Worm (Caenorhabditis elegans) whole organism, mixed stage, embryonic: Measurements from ENCODE around the gene srz-23.
"Not testable (repeated sequence)": the region's sequence is repeated elsewhere in the genome, so short reads cannot be mapped to it uniquely, and the experiment has no call there.

ENCODE experiments used
- M03D4.4 ChIP-seq: sonication (generic microtip); optimal IDR thresholded peaks from 2 replicates; lab custom pipeline; 2017; ENCODE audit warnings: mild to moderate bottlenecking, missing genetic modification characterization, missing compliant biosample characterization
- bed-3 ChIP-seq: fragments of 200-800 bp; sonication (Bioruptor generic); optimal IDR thresholded peaks from 3 replicates; lab custom pipeline; 2018; ENCODE audit warnings: mild to moderate bottlenecking, missing genetic modification characterization, moderate library complexity, missing compliant biosample characterization
- blmp-1 ChIP-seq: fragments of 150-350 bp; optimal IDR thresholded peaks from 2 replicates; lab custom pipeline; 2014; ENCODE audit warnings: missing biosample characterization, missing genetic modification characterization
- ceh-39 ChIP-seq: fragments of 150-350 bp; optimal IDR thresholded peaks from 2 replicates; lab custom pipeline; 2014; ENCODE audit warnings: missing biosample characterization, missing genetic modification characterization
- ceh-43 ChIP-seq: fragments of 200-800 bp; sonication (Bioruptor generic); optimal IDR thresholded peaks from 2 replicates; lab custom pipeline; 2018; ENCODE audit warnings: mild to moderate bottlenecking, missing genetic modification characterization, moderate library complexity, missing compliant biosample characterization
- ces-1 ChIP-seq: fragments of 150-350 bp; optimal IDR thresholded peaks from 2 replicates; lab custom pipeline; 2014; ENCODE audit warnings: missing biosample characterization, missing genetic modification reagents, missing genetic modification characterization
- cnd-1 ChIP-seq: fragments of 200-800 bp; sonication (Bioruptor generic); optimal IDR thresholded peaks from 2 replicates; lab custom pipeline; 2018; ENCODE audit warnings: mild to moderate bottlenecking, missing genetic modification characterization, missing compliant biosample characterization
- drap-1 ChIP-seq: fragments of 200-800 bp; sonication (Bioruptor generic); optimal IDR thresholded peaks from 3 replicates; lab custom pipeline; 2018; ENCODE audit warnings: mild to moderate bottlenecking, missing genetic modification characterization, missing compliant biosample characterization
- elt-1 ChIP-seq: sonication (generic microtip); optimal IDR thresholded peaks from 2 replicates; lab custom pipeline; 2017; ENCODE audit warnings: missing genetic modification characterization, mild to moderate bottlenecking, missing compliant biosample characterization, antibody characterized with exemption, moderate library complexity, borderline replicate concordance; ENCODE audit not compliant: insufficient read depth
- elt-3 ChIP-seq: fragments of 150-350 bp; optimal IDR thresholded peaks from 2 replicates; lab custom pipeline; 2014; ENCODE audit warnings: missing biosample characterization, missing genetic modification characterization
- flh-1 ChIP-seq: fragments of 200-800 bp; sonication (Bioruptor generic); optimal IDR thresholded peaks from 2 replicates; lab custom pipeline; 2018; ENCODE audit warnings: mild to moderate bottlenecking, missing genetic modification characterization, moderate library complexity, missing compliant biosample characterization
- ham-2 ChIP-seq: fragments of 200-800 bp; sonication (Bioruptor generic); optimal IDR thresholded peaks from 2 replicates; lab custom pipeline; 2018; ENCODE audit warnings: mild to moderate bottlenecking, missing genetic modification characterization, missing compliant biosample characterization
- lin-32 ChIP-seq: fragments of 200-800 bp; sonication (Bioruptor generic); optimal IDR thresholded peaks from 2 replicates; lab custom pipeline; 2018; ENCODE audit warnings: mild to moderate bottlenecking, missing genetic modification characterization, missing compliant biosample characterization
- lsy-2 ChIP-seq: fragments of 150-350 bp; optimal IDR thresholded peaks from 2 replicates; lab custom pipeline; 2014; ENCODE audit warnings: missing biosample characterization, missing genetic modification characterization
- mab-5 ChIP-seq: fragments of 150-350 bp; optimal IDR thresholded peaks from 2 replicates; lab custom pipeline; 2014; ENCODE audit warnings: missing biosample characterization, missing genetic modification characterization
- mep-1 ChIP-seq: fragments of 150-350 bp; optimal IDR thresholded peaks from 2 replicates; lab custom pipeline; 2017; ENCODE audit warnings: missing biosample characterization, missing genetic modification reagents, missing genetic modification characterization, inconsistent platforms
- nhr-2 ChIP-seq: fragments of 150-350 bp; optimal IDR thresholded peaks from 2 replicates; lab custom pipeline; 2014; ENCODE audit warnings: missing biosample characterization, missing genetic modification characterization
- nhr-237 ChIP-seq: fragments of 150-350 bp; optimal IDR thresholded peaks from 2 replicates; lab custom pipeline; 2014; ENCODE audit warnings: missing biosample characterization, missing genetic modification characterization
- nhr-76 ChIP-seq: sonication (generic microtip); optimal IDR thresholded peaks from 2 replicates; lab custom pipeline; 2017; ENCODE audit warnings: missing biosample characterization, missing genetic modification characterization
- pha-4 ChIP-seq: fragments of 150-350 bp; optimal IDR thresholded peaks from 2 replicates; lab custom pipeline; 2018; ENCODE audit warnings: missing biosample characterization, missing genetic modification reagents, missing genetic modification characterization
- sem-2 ChIP-seq: fragments of 200-800 bp; sonication (Bioruptor generic); optimal IDR thresholded peaks from 2 replicates; lab custom pipeline; 2018; ENCODE audit warnings: mild to moderate bottlenecking, missing genetic modification characterization, missing compliant biosample characterization
- snpc-4 ChIP-seq: fragments of 150-350 bp; optimal IDR thresholded peaks from 2 replicates; lab custom pipeline; 2014; ENCODE audit warnings: missing biosample characterization, missing genetic modification characterization
- sptf-1 ChIP-seq: sonication (generic microtip); optimal IDR thresholded peaks from 2 replicates; lab custom pipeline; 2017; ENCODE audit warnings: mild to moderate bottlenecking, missing genetic modification characterization, moderate library complexity, missing compliant biosample characterization
- tbx-8 ChIP-seq: fragments of 200-800 bp; sonication (Bioruptor generic); optimal IDR thresholded peaks from 2 replicates; lab custom pipeline; 2018; ENCODE audit warnings: mild to moderate bottlenecking, missing genetic modification characterization, moderate library complexity, missing compliant biosample characterization
- unc-120 ChIP-seq: sonication (generic microtip); optimal IDR thresholded peaks from 2 replicates; lab custom pipeline; 2017; ENCODE audit warnings: missing genetic modification characterization, missing compliant biosample characterization; ENCODE audit not compliant: poor library complexity, severe bottlenecking
- unc-39 ChIP-seq: fragments of 150-350 bp; optimal IDR thresholded peaks from 2 replicates; lab custom pipeline; 2014; ENCODE audit warnings: missing biosample characterization, missing genetic modification characterization
- unc-62 ChIP-seq: fragments of 150-350 bp; optimal IDR thresholded peaks from 2 replicates; lab custom pipeline; 2014; ENCODE audit warnings: missing biosample characterization, missing genetic modification reagents, missing genetic modification characterization
- zip-8 ChIP-seq: fragments of 150-350 bp; optimal IDR thresholded peaks from 2 replicates; lab custom pipeline; 2014; ENCODE audit warnings: missing biosample characterization, missing genetic modification characterization

The srz-23 gene

ce11 chrIV:3433387-3433786 is 20.0 kb upstream of the srz-23 start, which contains the start of gene C04C3.7:
Gene C04C3.7 (minus strand): TSS chrIV:3433487.
- not testable (repeated sequence) for TF ChIP-seq ham-2 (GFP tag; lab: Kevin White, UChicago); zip-8 (tag; lab: Kevin White, UChicago); sptf-1 (tag; lab: Kevin White, UChicago)

- TF ChIP-seq unc-39 (tag; lab: Kevin White, UChicago) (no peak), sem-2 (GFP tag; lab: Kevin White, UChicago) (no peak), nhr-2 (tag; lab: Kevin White, UChicago) (no peak), zip-8 (tag; lab: Kevin White, UChicago) (no peak), snpc-4 (tag; lab: Kevin White, UChicago) (no peak), mab-5 (tag; lab: Kevin White, UChicago) (no peak), tbx-8 (GFP tag; lab: Kevin White, UChicago) (no peak), bed-3 (GFP tag; lab: Kevin White, UChicago) (no peak), lsy-2 (tag; lab: Kevin White, UChicago) (no peak), unc-120 (tag; lab: Kevin White, UChicago) (no peak), unc-62 (GFP tag; lab: Kevin White, UChicago) (no peak), nhr-76 (tag; lab: Kevin White, UChicago) (no peak), mep-1 (tag; lab: Kevin White, UChicago) (no peak), nhr-237 (no peak), lin-32 (GFP tag; lab: Kevin White, UChicago) (no peak)
These were observed 17.4 kb upstream of the srz-23 start, which contains the start of gene srz-32 for ce11 chrIV:3436021-3436420. Gene srz-32 (plus strand): TSS chrIV:3436321.

- TF ChIP-seq nhr-2 (tag; lab: Kevin White, UChicago): no peak
- no peak for TF ChIP-seq pha-4 (tag; lab: Kevin White, UChicago)
- no peak for TF ChIP-seq zip-8 (tag; lab: Kevin White, UChicago)
- TF ChIP-seq bed-3 (GFP tag; lab: Kevin White, UChicago): no peak
- no peak for TF ChIP-seq ceh-43 (GFP tag; lab: Kevin White, UChicago)
- no peak for TF ChIP-seq unc-39 (tag; lab: Kevin White, UChicago)
- no peak for TF ChIP-seq lsy-2 (tag; lab: Kevin White, UChicago)
- no peak for TF ChIP-seq elt-1
- no peak for TF ChIP-seq drap-1 (GFP tag; lab: Kevin White, UChicago)
These were observed 15.4 kb upstream of the srz-23 start, which contains the start of gene grd-13 for ce11 chrIV:3438022-3438421. Gene grd-13 (plus strand): TSS chrIV:3438312.

ce11 chrIV:3439354-3439753 is 14.1 kb upstream of the srz-23 start, which contains the start of gene grd-3:
Gene grd-3 (plus strand): TSS chrIV:3439655.
- TF ChIP-seq ham-2 (GFP tag; lab: Kevin White, UChicago) (no peak), ceh-43 (GFP tag; lab: Kevin White, UChicago) (no peak), ceh-39 (no peak), elt-3 (tag; lab: Kevin White, UChicago) (no peak), sem-2 (GFP tag; lab: Kevin White, UChicago) (no peak), lsy-2 (tag; lab: Kevin White, UChicago) (no peak), nhr-2 (tag; lab: Kevin White, UChicago) (no peak), blmp-1 (no peak), mab-5 (tag; lab: Kevin White, UChicago) (no peak), flh-1 (GFP tag; lab: Kevin White, UChicago) (no peak), ces-1 (GFP tag; lab: Kevin White, UChicago) (no peak), unc-39 (tag; lab: Kevin White, UChicago) (no peak), pha-4 (tag; lab: Kevin White, UChicago) (no peak), lin-32 (GFP tag; lab: Kevin White, UChicago) (no peak), M03D4.4 (no peak), elt-1 (no peak)

DNA sequence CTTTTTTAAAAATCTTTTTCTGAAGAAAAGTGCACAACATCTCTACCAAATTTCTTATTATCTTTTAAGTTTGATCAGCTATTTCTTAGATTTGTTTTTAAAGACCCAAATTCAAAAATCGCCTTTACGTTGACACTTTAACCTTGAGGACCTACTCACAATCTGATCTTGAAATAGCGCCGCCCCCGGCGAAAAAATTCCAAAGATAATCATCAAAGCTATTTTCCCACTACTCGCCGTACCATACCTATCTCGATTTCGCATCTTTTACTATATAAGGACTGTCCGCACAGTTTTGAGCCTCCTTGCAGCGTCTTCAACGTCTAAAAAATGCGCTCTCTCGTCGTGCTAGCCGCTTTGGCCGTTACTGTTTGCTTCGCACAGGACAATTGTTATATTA is 12.6 kb upstream of the srz-23 start, which contains the start of gene grd-10:
TSS of gene grd-10 (plus strand) at position 208 of the 400 bp plus-strand sequence.
- TF ChIP-seq cnd-1 (tag; lab: Kevin White, UChicago) (no peak), ham-2 (GFP tag; lab: Kevin White, UChicago) (no peak), drap-1 (GFP tag; lab: Kevin White, UChicago) (no peak), ces-1 (GFP tag; lab: Kevin White, UChicago) (no peak), nhr-237 (no peak)
